Fruit fly (Drosophila melanogaster): Measurements from ENCODE around the gene Osi9.

dm6 chr3R:6259837-6260236 lies at the start of gene Osi9:
- no peak for TF ChIP-seq CG7045 (GFP tag; optimal IDR thresholded peaks at IDR 0.05)
- TF ChIP-seq Clk (GFP tag; optimal IDR thresholded peaks at IDR 0.05): no peak
- no peak for TF ChIP-seq Crg-1 (GFP tag; optimal IDR thresholded peaks at IDR 0.05)
- no peak for TF ChIP-seq kay (GFP tag; ENCODE audit: borderline replicate concordance)
- TF ChIP-seq Mnt (GFP tag; optimal IDR thresholded peaks at IDR 0.05): no peak
- no peak for TF ChIP-seq CG14711 (tag; optimal IDR thresholded peaks at IDR 0.05)
- no peak for TF ChIP-seq Hr96 (GFP tag; optimal IDR thresholded peaks at IDR 0.05)
- TF ChIP-seq cnc (optimal IDR thresholded peaks at IDR 0.05): no peak
- no peak for TF ChIP-seq CG5204 (GFP tag; optimal IDR thresholded peaks at IDR 0.05)
- TF ChIP-seq pad (GFP tag; optimal IDR thresholded peaks at IDR 0.05): no peak
- no peak for TF ChIP-seq cic (GFP tag; optimal IDR thresholded peaks at IDR 0.05)

Measured in whole organism, adult.